Worm (Caenorhabditis elegans): ENCODE results near the gene tag-115.

ce11 chrIV:13220594-13220993, 18.6 kb downstream of the tag-115 start:
- no peak for TF ChIP-seq dao-5 (tag; optimal IDR thresholded peaks at IDR 0.05)
- TF ChIP-seq him-1 (tag; optimal IDR thresholded peaks at IDR 0.05), result no peak
- TF ChIP-seq W03F9.2 (tag; optimal IDR thresholded peaks at IDR 0.05), result no peak
